Worm (Caenorhabditis elegans) whole organism, midembryonic: ENCODE results near the gene col-141.

Experiments used
- cog-1 ChIP-seq: sonication (generic microtip); optimal IDR thresholded peaks from 2 replicates; lab custom pipeline; 2016; ENCODE audit warnings: missing genetic modification characterization, missing compliant biosample characterization
- tab-1 ChIP-seq: fragments of 200-800 bp; sonication (Bioruptor generic); IDR thresholded peaks from 2 replicates; pipeline ENCODE4 v1.3.6; 2022; ENCODE audit warnings: missing genetic modification characterization, missing compliant biosample characterization
- ztf-23 ChIP-seq: fragments of 200-800 bp; sonication (Bioruptor generic); IDR thresholded peaks from 2 replicates; pipeline ENCODE4 v1.3.6; 2022; ENCODE audit warnings: missing genetic modification reagents, missing genetic modification characterization, missing compliant biosample characterization

DNA sequence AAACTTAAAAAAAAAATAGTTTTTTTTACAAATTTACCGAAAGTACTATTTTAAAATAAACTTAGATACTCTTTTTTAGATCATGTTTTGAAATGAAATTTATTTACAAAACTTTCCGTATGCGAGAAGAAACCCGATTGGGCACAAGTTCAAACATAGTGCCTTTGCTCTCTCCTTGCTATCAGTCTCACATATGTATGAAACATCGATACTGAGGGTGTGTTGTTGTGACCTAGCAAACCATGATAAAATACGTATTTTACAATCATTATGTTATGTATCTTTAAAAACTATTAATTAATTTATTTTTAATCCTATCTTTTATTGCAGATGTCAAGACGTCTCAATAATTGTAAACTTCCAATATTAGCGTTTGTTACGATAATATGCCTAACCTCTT is 19.4 kb upstream of the col-141 start:
- no peak for TF ChIP-seq cog-1 (tag; lab: Kevin White, UChicago)
- no peak for TF ChIP-seq tab-1 (GFP tag; lab: Robert Waterston, UW)
- no peak for TF ChIP-seq ztf-23 (GFP tag; lab: Robert Waterston, UW)
